Worm (Caenorhabditis elegans) whole organism, mixed stage, embryonic: ENCODE results near the gene F16G10.6.

ENCODE experiments used
- ceh-39 ChIP-seq: fragments of 150-350 bp; optimal IDR thresholded peaks from 2 replicates; lab custom pipeline; 2014; ENCODE audit warnings: missing biosample characterization, missing genetic modification characterization
- lin-13 ChIP-seq: fragments of 150-350 bp; optimal IDR thresholded peaks from 2 replicates; lab custom pipeline; 2014; ENCODE audit warnings: missing biosample characterization, missing genetic modification characterization
- mep-1 ChIP-seq: fragments of 150-350 bp; optimal IDR thresholded peaks from 2 replicates; lab custom pipeline; 2017; ENCODE audit warnings: missing biosample characterization, missing genetic modification reagents, missing genetic modification characterization, inconsistent platforms
- nhr-28 ChIP-seq: fragments of 150-350 bp; optimal IDR thresholded peaks from 2 replicates; lab custom pipeline; 2014; ENCODE audit warnings: missing biosample characterization, missing genetic modification characterization
- nhr-76 ChIP-seq: sonication (generic microtip); optimal IDR thresholded peaks from 2 replicates; lab custom pipeline; 2017; ENCODE audit warnings: missing biosample characterization, missing genetic modification characterization
- unc-62 ChIP-seq: fragments of 150-350 bp; optimal IDR thresholded peaks from 2 replicates; lab custom pipeline; 2014; ENCODE audit warnings: missing biosample characterization, missing genetic modification reagents, missing genetic modification characterization

ce11 chrII:2412649-2413048, 35.0 kb upstream of the F16G10.6 start, which contains the start of gene fbxa-182:
- TF ChIP-seq nhr-76 (tag; lab: Kevin White, UChicago) (no peak), ceh-39 (tag; lab: Kevin White, UChicago) (no peak), nhr-28 (tag; lab: Kevin White, UChicago) (no peak), unc-62 (GFP tag; lab: Kevin White, UChicago) (no peak), mep-1 (tag; lab: Kevin White, UChicago) (no peak), lin-13 (tag; lab: Kevin White, UChicago) (no peak)
